Worm (Caenorhabditis elegans) whole organism, late embryonic: ENCODE measurements around the gene smk-1.

Experiments
- K02D7.2 ChIP-seq: sonication (generic microtip); optimal IDR thresholded peaks from 2 replicates; lab custom pipeline; 2017; ENCODE audit warnings: mild to moderate bottlenecking, missing genetic modification characterization, missing compliant biosample characterization
- ama-1 ChIP-seq: fragments of 150-350 bp; optimal IDR thresholded peaks from 2 replicates; lab custom pipeline; 2014
- ceh-9 ChIP-seq: sonication (generic microtip); optimal IDR thresholded peaks from 2 replicates; lab custom pipeline; 2016; ENCODE audit warnings: mild to moderate bottlenecking, missing genetic modification characterization, inconsistent platforms, missing compliant biosample characterization
- dve-1 ChIP-seq: sonication (generic microtip); optimal IDR thresholded peaks from 2 replicates; lab custom pipeline; 2017; ENCODE audit warnings: antibody characterized with exemption, mild to moderate bottlenecking, missing genetic modification characterization, missing compliant biosample characterization
- nhr-11 ChIP-seq: fragments of 150-350 bp; optimal IDR thresholded peaks from 2 replicates; lab custom pipeline; 2014; ENCODE audit warnings: missing biosample characterization, missing genetic modification characterization
- pag-3 ChIP-seq: sonication (generic microtip); optimal IDR thresholded peaks from 2 replicates; lab custom pipeline; 2016; ENCODE audit warnings: missing compliant biosample characterization, missing genetic modification characterization, borderline replicate concordance
- pha-4 ChIP-seq: fragments of 150-350 bp; optimal IDR thresholded peaks from 2 replicates; lab custom pipeline; 2018; ENCODE audit warnings: missing biosample characterization, missing genetic modification reagents, missing genetic modification characterization
- sox-4 ChIP-seq: sonication (generic microtip); optimal IDR thresholded peaks from 2 replicates; lab custom pipeline; 2017; ENCODE audit warnings: mild to moderate bottlenecking, missing genetic modification characterization, inconsistent platforms, missing compliant biosample characterization
- ztf-16 ChIP-seq: sonication (generic microtip); optimal IDR thresholded peaks from 2 replicates; lab custom pipeline; 2017; ENCODE audit warnings: missing genetic modification characterization, missing compliant biosample characterization

DNA sequence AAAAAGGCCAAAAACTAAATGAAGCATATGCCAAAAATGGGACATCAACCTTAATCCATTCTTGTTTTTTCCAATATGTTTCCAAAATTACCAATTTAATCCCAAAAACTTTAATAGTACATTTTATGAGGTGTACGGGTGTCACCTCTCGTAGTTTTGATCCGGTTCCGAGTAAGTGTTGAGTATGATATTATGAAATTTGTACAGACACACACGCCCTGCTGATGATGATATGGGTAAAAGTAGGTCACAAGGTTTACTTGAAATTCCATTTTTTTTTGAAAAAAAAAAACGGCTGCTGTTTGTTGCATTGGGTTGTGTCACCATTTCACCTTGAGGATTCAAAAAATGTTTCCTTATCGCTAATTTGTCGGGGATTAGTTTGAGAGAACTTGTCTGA is 50.3 kb downstream of the smk-1 start:
- TF ChIP-seq ama-1 (no peak), dve-1 (tag; lab: Kevin White, UChicago) (no peak), ztf-16 (tag; lab: Kevin White, UChicago) (no peak), ceh-9 (tag; lab: Kevin White, UChicago) (no peak), sox-4 (tag; lab: Kevin White, UChicago) (no peak), pha-4 (tag; lab: Kevin White, UChicago) (no peak), pag-3 (tag; lab: Kevin White, UChicago) (no peak), nhr-11 (tag; lab: Kevin White, UChicago) (no peak), K02D7.2 (tag; lab: Kevin White, UChicago) (no peak)
